Worm (Caenorhabditis elegans) whole organism, L4/young adult: ENCODE results near the gene atl-1.

ENCODE experiments used
- W03F9.2 ChIP-seq: fragments of 150-350 bp; optimal IDR thresholded peaks from 2 replicates; lab custom pipeline; 2014; ENCODE audit warnings: missing biosample characterization, missing genetic modification characterization
- dao-5 ChIP-seq: sonication (generic microtip); optimal IDR thresholded peaks from 2 replicates; lab custom pipeline; 2016; ENCODE audit warnings: missing genotype, missing genetic modification characterization, moderate library complexity, missing compliant biosample characterization
- him-1 ChIP-seq: sonication (generic microtip); optimal IDR thresholded peaks from 2 replicates; lab custom pipeline; 2016; ENCODE audit warnings: missing genotype, missing genetic modification reagents, missing genetic modification characterization, missing compliant biosample characterization

DNA sequence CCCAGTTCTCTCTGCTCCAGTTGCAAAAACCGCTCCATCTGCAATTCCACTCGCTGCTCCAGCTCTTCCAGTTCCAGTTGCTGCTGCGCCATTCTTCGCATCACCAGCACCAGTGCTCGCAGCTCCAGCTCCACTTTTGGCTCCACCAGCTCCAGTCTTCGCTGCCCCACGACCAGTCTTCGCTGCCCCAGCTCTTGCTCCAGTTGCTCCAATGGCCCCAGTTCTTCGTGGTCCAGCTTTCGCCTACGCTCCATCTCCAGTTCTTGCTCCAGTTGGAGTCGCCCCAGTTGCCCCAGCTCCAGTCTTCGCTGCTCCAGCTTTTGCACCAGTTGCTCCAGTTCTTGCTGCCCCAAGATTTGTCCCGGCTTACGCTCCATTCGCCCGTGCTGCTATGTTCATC is 25.0 kb downstream of the atl-1 start:
- TF ChIP-seq dao-5 (tag; lab: Kevin White, UChicago) (no peak), W03F9.2 (tag; lab: Kevin White, UChicago) (no peak), him-1 (no peak)
